Worm (Caenorhabditis elegans): ENCODE results near the gene K10B4.3.

K10B4.3 gene

ce11 chrII:162182-162581, 41.2 kb upstream of the K10B4.3 start, which contains the start of gene etr-1 (continued):
- TF ChIP-seq F57C9.4 (tag; optimal IDR thresholded peaks at IDR 0.05) = no peak
- TF ChIP-seq ama-1 (optimal IDR thresholded peaks at IDR 0.05) = no peak
- no peak for TF ChIP-seq ama-1 (GFP tag; optimal IDR thresholded peaks at IDR 0.05)
- no peak for TF ChIP-seq chd-7 (tag; optimal IDR thresholded peaks at IDR 0.05)
- no peak for TF ChIP-seq sea-2 (GFP tag; IDR thresholded peaks at IDR 0.05)
- peak; percentile 83 for TF ChIP-seq dox-1 (GFP tag; IDR thresholded peaks at IDR 0.05)
- TF ChIP-seq mcd-1 (GFP tag; IDR thresholded peaks at IDR 0.05) = peak; percentile 25; the same call in 1 of the 2 replicates
- no peak for TF ChIP-seq ztf-6 (GFP tag; IDR thresholded peaks at IDR 0.05)
- TF ChIP-seq nhr-80 (tag; optimal IDR thresholded peaks at IDR 0.05) = peak; percentile 99
- TF ChIP-seq rec-8 (tag; optimal IDR thresholded peaks at IDR 0.05) = no peak
- TF ChIP-seq attf-5 (GFP tag; optimal IDR thresholded peaks at IDR 0.05) = peak; percentile 50
- no peak for TF ChIP-seq nhr-27 (tag; optimal IDR thresholded peaks at IDR 0.05)
- no peak for TF ChIP-seq B0019.2 (GFP tag; conservative IDR thresholded peaks at IDR 0.05)
- no peak for TF ChIP-seq zim-3 (tag; optimal IDR thresholded peaks at IDR 0.05)
- TF ChIP-seq athp-1 (tag; optimal IDR thresholded peaks at IDR 0.05) = no peak
- no peak for TF ChIP-seq hlh-12 (tag; optimal IDR thresholded peaks at IDR 0.05)
- no peak for TF ChIP-seq D2030.7 (GFP tag; IDR thresholded peaks at IDR 0.05)
- no peak for TF ChIP-seq F57A8.1 (GFP tag; optimal IDR thresholded peaks at IDR 0.05)
- no peak for TF ChIP-seq fkh-3 (tag; optimal IDR thresholded peaks at IDR 0.05)
- no peak for TF ChIP-seq madf-6 (GFP tag; IDR thresholded peaks at IDR 0.05)
- TF ChIP-seq F37B4.10 (GFP tag; IDR thresholded peaks at IDR 0.05) = no peak
- TF ChIP-seq lag-1 (GFP tag; IDR thresholded peaks at IDR 0.05) = no peak

ce11 chrII:161275-161674, 40.3 kb upstream of the K10B4.3 start:
- TF ChIP-seq attf-6 (GFP tag; IDR thresholded peaks at IDR 0.05) (no peak), somi-1 (GFP tag; optimal IDR thresholded peaks at IDR 0.05) (no peak), rcor-1 (GFP tag; IDR thresholded peaks at IDR 0.05) (no peak), bed-1 (GFP tag; IDR thresholded peaks at IDR 0.05) (no peak), cebp-2 (GFP tag; IDR thresholded peaks at IDR 0.05) (no peak), mes-4 (tag; optimal IDR thresholded peaks at IDR 0.05) (no peak), mxl-1 (tag; optimal IDR thresholded peaks at IDR 0.05) (no peak)

ce11 chrII:160561-161123, 39.6 kb upstream of the K10B4.3 start:
- TF ChIP-seq sdz-38 (tag; optimal IDR thresholded peaks at IDR 0.05) (no peak), madf-8 (GFP tag; conservative IDR thresholded peaks at IDR 0.05) (no peak), attf-3 (GFP tag; conservative IDR thresholded peaks at IDR 0.05) (no peak), B0019.2 (GFP tag; conservative IDR thresholded peaks at IDR 0.05) (no peak), snpc-3.4 (tag; optimal IDR thresholded peaks at IDR 0.05) (no peak), dox-1 (GFP tag; IDR thresholded peaks at IDR 0.05) (no peak), ets-4 (GFP tag; optimal IDR thresholded peaks at IDR 0.05) (no peak), Y53G8AR.9 (GFP tag; conservative IDR thresholded peaks at IDR 0.05) (no peak), somi-1 (GFP tag; optimal IDR thresholded peaks at IDR 0.05) (no peak), hrde-1 (tag; optimal IDR thresholded peaks at IDR 0.05; ENCODE audit: borderline replicate concordance) (no peak), aptf-3 (GFP tag; IDR thresholded peaks at IDR 0.05) (no peak), F10E7.11 (tag; optimal IDR thresholded peaks at IDR 0.05) (no peak), him-1 (tag; optimal IDR thresholded peaks at IDR 0.05) (no peak), lir-1 (GFP tag; conservative IDR thresholded peaks at IDR 0.05) (no peak), snpc-4 (GFP tag; optimal IDR thresholded peaks at IDR 0.05) (no peak), snpc-4 (tag; optimal IDR thresholded peaks at IDR 0.05) (no peak), Y79H2A.3 (GFP tag; conservative IDR thresholded peaks at IDR 0.05) (no peak), fkh-3 (tag; optimal IDR thresholded peaks at IDR 0.05) (no peak), nhr-80 (tag; optimal IDR thresholded peaks at IDR 0.05) (no peak)
